Fruit fly (Drosophila melanogaster) whole organism, embryonic: ENCODE data around the gene BNIP3.
A peak's percentile ranks its signal among the peaks of the same experiment; 100 is the strongest.

Experiments used
- Ada2b ChIP-seq: fragments of 200-800 bp; sonication (Bioruptor generic); IDR thresholded peaks from 2 replicates; pipeline ENCODE4 v1.3.6; 2022; ENCODE audit warnings: missing biosample characterization, missing genetic modification characterization
- CG10366 ChIP-seq: fragments of 200-800 bp; sonication (Bioruptor generic); IDR thresholded peaks from 2 replicates; pipeline ENCODE4 v1.3.6; 2022; ENCODE audit warnings: missing biosample characterization, missing genetic modification characterization
- CG10654 ChIP-seq: fragments of 200-800 bp; sonication (Bioruptor generic); optimal IDR thresholded peaks from 2 replicates; lab custom pipeline; 2016; ENCODE audit warnings: missing biosample characterization, missing genetic modification characterization
- CG1233 ChIP-seq: fragments of 200-800 bp; sonication (Bioruptor generic); optimal IDR thresholded peaks from 4 replicates; lab custom pipeline; 2018; ENCODE audit warnings: missing biosample characterization, mild to moderate bottlenecking, missing genetic modification characterization
- CG12769 ChIP-seq: fragments of 200-800 bp; sonication (Bioruptor generic); optimal IDR thresholded peaks from 2 replicates; lab custom pipeline; 2019; ENCODE audit warnings: missing biosample characterization, mild to moderate bottlenecking, missing genetic modification characterization, moderate library complexity
- CG15479 ChIP-seq: fragments of 200-800 bp; sonication (Bioruptor generic); optimal IDR thresholded peaks from 3 replicates; lab custom pipeline; 2019; ENCODE audit warnings: missing biosample characterization, mild to moderate bottlenecking, missing genetic modification characterization, moderate library complexity
- CG15514 ChIP-seq: fragments of 200-800 bp; sonication (Bioruptor generic); optimal IDR thresholded peaks from 3 replicates; lab custom pipeline; 2017; ENCODE audit warnings: missing biosample characterization, missing genetic modification characterization, mild to moderate bottlenecking, moderate library complexity, missing genetic modification reagents
- CG1603 ChIP-seq: fragments of 200-800 bp; sonication (Bioruptor generic); optimal IDR thresholded peaks from 2 replicates; lab custom pipeline; 2019; ENCODE audit warnings: missing biosample characterization, mild to moderate bottlenecking, missing genetic modification characterization, moderate library complexity
- CG1647 ChIP-seq: fragments of 200-800 bp; sonication (Bioruptor generic); optimal IDR thresholded peaks from 3 replicates; lab custom pipeline; 2016; ENCODE audit warnings: missing biosample characterization, missing genetic modification characterization
- CG17568 ChIP-seq: fragments of 200-800 bp; sonication (Bioruptor generic); optimal IDR thresholded peaks from 2 replicates; lab custom pipeline; 2018; ENCODE audit warnings: missing biosample characterization, mild to moderate bottlenecking, missing genetic modification characterization, moderate library complexity
- CG18476 ChIP-seq: fragments of 200-800 bp; sonication (Bioruptor generic); optimal IDR thresholded peaks from 2 replicates; lab custom pipeline; 2016; ENCODE audit warnings: missing biosample characterization, mild to moderate bottlenecking, missing genetic modification characterization
- CG2120 ChIP-seq: fragments of 200-800 bp; sonication (Bioruptor generic); optimal IDR thresholded peaks from 3 replicates; lab custom pipeline; 2016; ENCODE audit warnings: missing biosample characterization, missing genetic modification characterization
- CG2889 ChIP-seq: fragments of 200-800 bp; sonication (Bioruptor generic); IDR thresholded peaks from 3 replicates; pipeline ENCODE4 v1.3.6; 2022; ENCODE audit warnings: missing biosample characterization, missing genetic modification characterization
- CG31365 ChIP-seq: fragments of 200-800 bp; sonication (Bioruptor generic); optimal IDR thresholded peaks from 2 replicates; lab custom pipeline; 2018; ENCODE audit warnings: missing biosample characterization, mild to moderate bottlenecking, missing genetic modification characterization
- CG3281 ChIP-seq: fragments of 200-800 bp; sonication (Bioruptor generic); optimal IDR thresholded peaks from 3 replicates; lab custom pipeline; 2017; ENCODE audit warnings: missing biosample characterization, mild to moderate bottlenecking, missing genetic modification characterization
- CG4424 ChIP-seq: fragments of 200-800 bp; sonication (Bioruptor generic); optimal IDR thresholded peaks from 3 replicates; lab custom pipeline; 2016; ENCODE audit warnings: missing biosample characterization, missing genetic modification characterization
- CG4617 ChIP-seq: fragments of 200-800 bp; sonication (Bioruptor generic); optimal IDR thresholded peaks from 3 replicates; lab custom pipeline; 2016; ENCODE audit warnings: missing biosample characterization, missing genetic modification characterization, borderline replicate concordance
- CG6654 ChIP-seq: fragments of 200-800 bp; sonication (Bioruptor generic); optimal IDR thresholded peaks from 2 replicates; lab custom pipeline; 2017; ENCODE audit warnings: missing biosample characterization, mild to moderate bottlenecking, missing genetic modification characterization
- CG7357 ChIP-seq: fragments of 200-800 bp; sonication (Bioruptor generic); IDR thresholded peaks from 3 replicates; pipeline ENCODE4 v1.3.6; 2022; ENCODE audit warnings: missing biosample characterization, missing genetic modification characterization
- CG7786 ChIP-seq: fragments of 200-800 bp; sonication (Bioruptor generic); optimal IDR thresholded peaks from 2 replicates; lab custom pipeline; 2016; ENCODE audit warnings: missing biosample characterization, missing genetic modification characterization
- CG8944 ChIP-seq: fragments of 200-800 bp; sonication (Bioruptor generic); optimal IDR thresholded peaks from 3 replicates; lab custom pipeline; 2016; ENCODE audit warnings: missing biosample characterization, missing genetic modification characterization
- CG9817 ChIP-seq: fragments of 200-800 bp; sonication (Bioruptor generic); optimal IDR thresholded peaks from 2 replicates; lab custom pipeline; 2018; ENCODE audit warnings: missing biosample characterization, mild to moderate bottlenecking, missing genetic modification characterization, moderate library complexity
- CkIIα-i1 ChIP-seq: fragments of 200-800 bp; sonication (Bioruptor generic); IDR thresholded peaks from 2 replicates; pipeline ENCODE4 v1.3.6; 2022; ENCODE audit warnings: missing biosample characterization, missing genetic modification characterization
- D19B ChIP-seq: fragments of 200-800 bp; sonication (Bioruptor generic); optimal IDR thresholded peaks from 2 replicates; lab custom pipeline; 2017; ENCODE audit warnings: missing biosample characterization, mild to moderate bottlenecking, missing genetic modification characterization
- Ets65A ChIP-seq: fragments of 200-800 bp; sonication (Bioruptor generic); peaks from one replicate; lab custom pipeline; 2016; ENCODE audit warnings: missing biosample characterization, missing genetic modification characterization
- GATAe ChIP-seq: fragments of 200-800 bp; sonication (Bioruptor generic); conservative IDR thresholded peaks from 2 replicates; pipeline ENCODE4 v1.3.6; 2022; ENCODE audit warnings: missing biosample characterization, missing genetic modification characterization
- HLH3B ChIP-seq: fragments of 200-800 bp; sonication (Bioruptor generic); IDR thresholded peaks from 2 replicates; pipeline ENCODE4 v1.3.6; 2022; ENCODE audit warnings: missing biosample characterization, missing genetic modification characterization
- Hmr ChIP-seq: fragments of 200-800 bp; sonication (Bioruptor generic); optimal IDR thresholded peaks from 3 replicates; lab custom pipeline; 2017; ENCODE audit warnings: mild to moderate bottlenecking, missing biosample characterization, missing genetic modification reagents, missing genetic modification characterization
- NFAT ChIP-seq: fragments of 200-800 bp; sonication (Bioruptor generic); IDR thresholded peaks from 2 replicates; pipeline ENCODE4 v1.3.6; 2022; ENCODE audit warnings: missing biosample characterization, missing genetic modification characterization
- Nf-YB ChIP-seq: fragments of 200-800 bp; sonication (Bioruptor generic); optimal IDR thresholded peaks from 3 replicates; lab custom pipeline; 2019; ENCODE audit warnings: missing biosample characterization, mild to moderate bottlenecking, missing genetic modification characterization, moderate library complexity
- Oli ChIP-seq: fragments of 200-800 bp; sonication (Bioruptor generic); optimal IDR thresholded peaks from 2 replicates; lab custom pipeline; 2018; ENCODE audit warnings: missing biosample characterization, mild to moderate bottlenecking, missing genetic modification characterization, moderate library complexity
- Ptx1 ChIP-seq: fragments of 200-800 bp; sonication (Bioruptor generic); IDR thresholded peaks from 2 replicates; pipeline ENCODE4 v1.3.6; 2022; ENCODE audit warnings: missing biosample characterization, missing genetic modification characterization
- Scr ChIP-seq: fragments of 200-800 bp; sonication (Bioruptor generic); IDR thresholded peaks from 2 replicates; pipeline ENCODE4 v1.3.6; 2022; ENCODE audit warnings: missing biosample characterization, missing genetic modification characterization; ENCODE audit not compliant: partially characterized antibody
- Ssrp ChIP-seq: fragments of 200-800 bp; sonication (Bioruptor generic); optimal IDR thresholded peaks from 2 replicates; lab custom pipeline; 2018; ENCODE audit warnings: missing biosample characterization, mild to moderate bottlenecking, missing genetic modification characterization, moderate library complexity
- Tbp ChIP-seq: fragments of >200 bp; optimal IDR thresholded peaks from 2 replicates; lab custom pipeline; 2018; ENCODE audit warnings: missing biosample characterization, missing genetic modification characterization
- Vsx1 ChIP-seq: fragments of 200-800 bp; sonication (Bioruptor generic); optimal IDR thresholded peaks from 2 replicates; lab custom pipeline; 2017; ENCODE audit warnings: missing biosample characterization, mild to moderate bottlenecking, missing genetic modification characterization, missing genetic modification reagents
- ab ChIP-seq: fragments of 200-800 bp; sonication (Bioruptor generic); optimal IDR thresholded peaks from 2 replicates; lab custom pipeline; 2016; ENCODE audit warnings: missing biosample characterization, missing genetic modification characterization
- bigmax ChIP-seq: fragments of 200-800 bp; sonication (Bioruptor generic); optimal IDR thresholded peaks from 2 replicates; lab custom pipeline; 2018; ENCODE audit warnings: missing biosample characterization, mild to moderate bottlenecking, missing genetic modification characterization
- croc ChIP-seq: fragments of 200-800 bp; sonication (Bioruptor generic); conservative IDR thresholded peaks from 3 replicates; pipeline ENCODE4 v1.3.6; 2022; ENCODE audit warnings: missing biosample characterization, missing genetic modification characterization
- dati ChIP-seq: fragments of 200-800 bp; sonication (Bioruptor generic); IDR thresholded peaks from 2 replicates; pipeline ENCODE4 v1.3.6; 2022; ENCODE audit warnings: missing biosample characterization, missing genetic modification characterization
- disco-r ChIP-seq: fragments of 200-800 bp; sonication (Bioruptor generic); optimal IDR thresholded peaks from 2 replicates; lab custom pipeline; 2016; ENCODE audit warnings: missing biosample characterization, missing genetic modification characterization
- gcm2 ChIP-seq: fragments of 200-800 bp; sonication (Bioruptor generic); optimal IDR thresholded peaks from 2 replicates; lab custom pipeline; 2016; ENCODE audit warnings: missing biosample characterization, missing genetic modification characterization
- gfzf ChIP-seq: fragments of 200-800 bp; sonication (Bioruptor generic); optimal IDR thresholded peaks from 2 replicates; lab custom pipeline; 2016; ENCODE audit warnings: missing biosample characterization, mild to moderate bottlenecking, missing genetic modification characterization, moderate library complexity
- hbn ChIP-seq: fragments of 200-800 bp; sonication (Bioruptor generic); IDR thresholded peaks from 2 replicates; pipeline ENCODE4 v1.3.6; 2022; ENCODE audit warnings: missing biosample characterization, missing genetic modification characterization; ENCODE audit not compliant: partially characterized antibody
- kay ChIP-seq: fragments of 200-800 bp; sonication (Bioruptor generic); optimal IDR thresholded peaks from 2 replicates; lab custom pipeline; 2016; ENCODE audit warnings: missing biosample characterization, missing genetic modification characterization
- mld ChIP-seq: fragments of 200-800 bp; sonication (Bioruptor generic); IDR thresholded peaks from 3 replicates; pipeline ENCODE4 v1.3.6; 2022; ENCODE audit warnings: missing biosample characterization, missing genetic modification characterization; ENCODE audit not compliant: partially characterized antibody
- nerfin-2 ChIP-seq: fragments of 200-800 bp; sonication (Bioruptor generic); IDR thresholded peaks from 2 replicates; pipeline ENCODE4 v1.3.6; 2022; ENCODE audit warnings: missing biosample characterization, missing genetic modification characterization; ENCODE audit not compliant: partially characterized antibody
- scrt ChIP-seq: fragments of 200-800 bp; sonication (Bioruptor generic); optimal IDR thresholded peaks from 2 replicates; lab custom pipeline; 2018; ENCODE audit warnings: missing biosample characterization, mild to moderate bottlenecking, missing genetic modification characterization, moderate library complexity
- sima ChIP-seq: fragments of 200-800 bp; sonication (Bioruptor generic); optimal IDR thresholded peaks from 2 replicates; lab custom pipeline; 2016; ENCODE audit warnings: missing biosample characterization, missing genetic modification characterization
- sob ChIP-seq: fragments of 200-800 bp; sonication (Bioruptor generic); IDR thresholded peaks from 2 replicates; pipeline ENCODE4 v1.3.6; 2022; ENCODE audit warnings: missing biosample characterization, missing genetic modification characterization

BNIP3 gene

dm6 chr3L:20526196-20526740 lies 7.1 kb upstream of the BNIP3 start, which contains the start of gene Nubp2 (continued):
- TF ChIP-seq sima (peak; percentile 70), CG2120 (GFP tag; lab: Kevin White, UChicago) (peak; percentile 98), bigmax (peak; percentile 9), gfzf (GFP tag; lab: Kevin White, UChicago) (peak; percentile 14), Nf-YB (peak; percentile 90), CG10654 (peak; percentile 96), dati (GFP tag; lab: Robert Waterston, UW) (peak; percentile 63; the same call in 1 of the 2 replicates), D19B (GFP tag; lab: Kevin White, UChicago) (peak; percentile 89), Vsx1 (GFP tag; lab: Kevin White, UChicago) (peak; percentile 87), Ets65A (peak; percentile 99), CG8944 (GFP tag; lab: Kevin White, UChicago) (peak; percentile 92), sob (GFP tag; lab: Robert Waterston, UW) (peak; percentile 94), HLH3B (GFP tag; lab: Robert Waterston, UW) (peak; percentile 90), CG1647 (GFP tag; lab: Kevin White, UChicago) (peak; percentile 92), CG7357 (GFP tag; lab: Robert Waterston, UW) (peak; percentile 88), CG12769 (tag; lab: Kevin White, UChicago) (peak; percentile 94), Scr (GFP tag; lab: Robert Waterston, UW) (no peak), CG2889 (GFP tag; lab: Robert Waterston, UW) (no peak; the same call in 1 of the 3 replicates), CG17568 (peak; percentile 89), CG9817 (tag; lab: Kevin White, UChicago) (peak; percentile 97), CG4617 (peak; percentile 94), Ptx1 (GFP tag; lab: Robert Waterston, UW) (peak; percentile 94), ab (GFP tag; lab: Kevin White, UChicago) (peak; percentile 73), CG6654 (GFP tag; lab: Kevin White, UChicago) (peak; percentile 84), CG1603 (peak; percentile 86), disco-r (GFP tag; lab: Kevin White, UChicago) (peak; percentile 82), Oli (peak; percentile 95), hbn (GFP tag; lab: Robert Waterston, UW) (no peak), kay (GFP tag; lab: Kevin White, UChicago) (peak; percentile 96), CG10366 (GFP tag; lab: Robert Waterston, UW) (peak; percentile 90), mld (no peak), NFAT (peak; percentile 93), gcm2 (GFP tag; lab: Kevin White, UChicago) (peak; percentile 86), CG15514 (GFP tag; lab: Kevin White, UChicago) (peak; percentile 87), Hmr (GFP tag; lab: Kevin White, UChicago) (peak; percentile 96), CkIIα-i1 (no peak), Ada2b (GFP tag; lab: Robert Waterston, UW) (peak; percentile 90), CG18476 (GFP tag; lab: Kevin White, UChicago) (peak; percentile 92), Ssrp (tag; lab: Kevin White, UChicago) (peak; percentile 97), CG3281 (GFP tag; lab: Kevin White, UChicago) (peak; percentile 96), Tbp (GFP tag; lab: Kevin White, UChicago) (no peak), scrt (GFP tag; lab: Kevin White, UChicago) (peak; percentile 96), croc (GFP tag; lab: Robert Waterston, UW) (peak; percentile 93), CG15479 (GFP tag; lab: Kevin White, UChicago) (peak; percentile 52), CG7786 (GFP tag; lab: Kevin White, UChicago) (peak; percentile 90), CG4424 (GFP tag; lab: Kevin White, UChicago) (peak; percentile 96), CG1233 (GFP tag; lab: Kevin White, UChicago) (peak; percentile 94), CG31365 (tag; lab: Kevin White, UChicago) (peak; percentile 51), nerfin-2 (no peak), GATAe (peak; percentile 90)
